Worm (Caenorhabditis elegans) whole organism, late embryonic: ENCODE results near the gene set-30.

Experiments
- C08G9.2 ChIP-seq: sonication (generic microtip); optimal IDR thresholded peaks from 2 replicates; lab custom pipeline; 2016; ENCODE audit warnings: mild to moderate bottlenecking, missing genetic modification characterization, moderate library complexity, missing compliant biosample characterization
- F13H6.1 ChIP-seq: sonication (generic microtip); optimal IDR thresholded peaks from 2 replicates; lab custom pipeline; 2016; ENCODE audit warnings: missing genetic modification characterization, missing compliant biosample characterization
- K02D7.2 ChIP-seq: sonication (generic microtip); optimal IDR thresholded peaks from 2 replicates; lab custom pipeline; 2017; ENCODE audit warnings: mild to moderate bottlenecking, missing genetic modification characterization, missing compliant biosample characterization
- T23F11.4 ChIP-seq: fragments of 200-800 bp; sonication (Bioruptor generic); optimal IDR thresholded peaks from 2 replicates; lab custom pipeline; 2018; ENCODE audit warnings: mild to moderate bottlenecking, missing genetic modification characterization, missing compliant biosample characterization
- Y22D7AL.16 ChIP-seq: sonication (generic microtip); optimal IDR thresholded peaks from 2 replicates; lab custom pipeline; 2016; ENCODE audit warnings: missing genetic modification characterization, missing compliant biosample characterization
- ama-1 ChIP-seq: fragments of 150-350 bp; optimal IDR thresholded peaks from 2 replicates; lab custom pipeline; 2014
- ceh-2 ChIP-seq: sonication (generic microtip); optimal IDR thresholded peaks from 2 replicates; lab custom pipeline; 2016; ENCODE audit warnings: missing genotype, missing genetic modification characterization, missing compliant biosample characterization
- ceh-22 ChIP-seq: sonication (generic microtip); optimal IDR thresholded peaks from 2 replicates; lab custom pipeline; 2017; ENCODE audit warnings: missing biosample characterization, missing genetic modification characterization
- ceh-24 ChIP-seq: sonication (generic microtip); optimal IDR thresholded peaks from 2 replicates; lab custom pipeline; 2016; ENCODE audit warnings: mild to moderate bottlenecking, missing genetic modification characterization, missing compliant biosample characterization
- ceh-34 ChIP-seq: sonication (generic microtip); optimal IDR thresholded peaks from 2 replicates; lab custom pipeline; 2016; ENCODE audit warnings: mild to moderate bottlenecking, missing genetic modification characterization, missing compliant biosample characterization
- ceh-45 ChIP-seq: fragments of 200-800 bp; sonication (Bioruptor generic); IDR thresholded peaks from 2 replicates; pipeline ENCODE4 v1.3.6; 2022; ENCODE audit warnings: missing genetic modification reagents, missing genetic modification characterization, missing compliant biosample characterization
- ceh-9 ChIP-seq: sonication (generic microtip); optimal IDR thresholded peaks from 2 replicates; lab custom pipeline; 2016; ENCODE audit warnings: mild to moderate bottlenecking, missing genetic modification characterization, inconsistent platforms, missing compliant biosample characterization
- che-1 ChIP-seq: sonication (generic microtip); optimal IDR thresholded peaks from 2 replicates; lab custom pipeline; 2016; ENCODE audit warnings: mild to moderate bottlenecking, missing genetic modification characterization, missing compliant biosample characterization
- dve-1 ChIP-seq: sonication (generic microtip); optimal IDR thresholded peaks from 2 replicates; lab custom pipeline; 2017; ENCODE audit warnings: antibody characterized with exemption, mild to moderate bottlenecking, missing genetic modification characterization, missing compliant biosample characterization
- elt-2 ChIP-seq: sonication (generic microtip); optimal IDR thresholded peaks from 2 replicates; lab custom pipeline; 2016; ENCODE audit warnings: missing genetic modification reagents, missing genetic modification characterization, missing compliant biosample characterization
- ets-4 ChIP-seq: sonication (generic microtip); optimal IDR thresholded peaks from 2 replicates; lab custom pipeline; 2016; ENCODE audit warnings: missing genetic modification characterization, missing compliant biosample characterization
- eyg-1 ChIP-seq: sonication (generic microtip); optimal IDR thresholded peaks from 2 replicates; lab custom pipeline; 2016; ENCODE audit warnings: missing genotype, missing genetic modification characterization, missing compliant biosample characterization
- fax-1 ChIP-seq: sonication (generic microtip); optimal IDR thresholded peaks from 2 replicates; lab custom pipeline; 2016; ENCODE audit warnings: missing genotype, missing genetic modification characterization, missing compliant biosample characterization
- fkh-10 ChIP-seq: fragments of 150-350 bp; optimal IDR thresholded peaks from 2 replicates; lab custom pipeline; 2014; ENCODE audit warnings: missing biosample characterization, missing genetic modification reagents, missing genetic modification characterization
- fkh-6 ChIP-seq: sonication (generic microtip); optimal IDR thresholded peaks from 2 replicates; lab custom pipeline; 2016; ENCODE audit warnings: missing genetic modification characterization, missing compliant biosample characterization
- gmeb-2 ChIP-seq: sonication (generic microtip); optimal IDR thresholded peaks from 2 replicates; lab custom pipeline; 2016; ENCODE audit warnings: missing genetic modification characterization, inconsistent platforms, missing compliant biosample characterization
- hlh-15 ChIP-seq: sonication (generic microtip); optimal IDR thresholded peaks from 2 replicates; lab custom pipeline; 2016; ENCODE audit warnings: missing genetic modification characterization, missing compliant biosample characterization
- hlh-6 ChIP-seq: sonication (generic microtip); optimal IDR thresholded peaks from 2 replicates; lab custom pipeline; 2016; ENCODE audit warnings: missing genotype, missing genetic modification characterization, missing compliant biosample characterization
- lim-6 ChIP-seq: sonication (generic microtip); optimal IDR thresholded peaks from 2 replicates; lab custom pipeline; 2016; ENCODE audit warnings: missing genetic modification characterization, missing compliant biosample characterization
- lin-11 ChIP-seq: fragments of 200-800 bp; sonication (Bioruptor generic); optimal IDR thresholded peaks from 2 replicates; lab custom pipeline; 2018; ENCODE audit warnings: mild to moderate bottlenecking, missing genetic modification characterization, missing compliant biosample characterization
- madf-2 ChIP-seq: sonication (generic microtip); optimal IDR thresholded peaks from 2 replicates; lab custom pipeline; 2017; ENCODE audit warnings: missing genetic modification characterization, missing compliant biosample characterization
- nfya-1 ChIP-seq: sonication (generic microtip); optimal IDR thresholded peaks from 2 replicates; lab custom pipeline; 2017; ENCODE audit warnings: missing genetic modification characterization, mild to moderate bottlenecking, missing compliant biosample characterization, antibody characterized with exemption, moderate library complexity
- nhr-11 ChIP-seq: fragments of 150-350 bp; optimal IDR thresholded peaks from 2 replicates; lab custom pipeline; 2014; ENCODE audit warnings: missing biosample characterization, missing genetic modification characterization
- nhr-232 ChIP-seq: sonication (generic microtip); optimal IDR thresholded peaks from 2 replicates; lab custom pipeline; 2016; ENCODE audit warnings: missing genetic modification characterization, missing compliant biosample characterization
- npax-4 ChIP-seq: sonication (generic microtip); optimal IDR thresholded peaks from 2 replicates; lab custom pipeline; 2016; ENCODE audit warnings: missing genetic modification characterization, missing compliant biosample characterization
- odd-2 ChIP-seq: sonication (generic microtip); optimal IDR thresholded peaks from 2 replicates; lab custom pipeline; 2017; ENCODE audit warnings: antibody characterized with exemption, mild to moderate bottlenecking, missing genetic modification characterization, missing compliant biosample characterization
- pag-3 ChIP-seq: sonication (generic microtip); optimal IDR thresholded peaks from 2 replicates; lab custom pipeline; 2016; ENCODE audit warnings: missing compliant biosample characterization, missing genetic modification characterization, borderline replicate concordance
- pha-2 ChIP-seq: sonication (generic microtip); optimal IDR thresholded peaks from 2 replicates; lab custom pipeline; 2017; ENCODE audit warnings: mild to moderate bottlenecking, missing genetic modification characterization, missing compliant biosample characterization
- pha-4 ChIP-seq: fragments of 150-350 bp; optimal IDR thresholded peaks from 2 replicates; lab custom pipeline; 2018; ENCODE audit warnings: missing biosample characterization, missing genetic modification reagents, missing genetic modification characterization
- pqm-1 ChIP-seq: sonication (generic microtip); optimal IDR thresholded peaks from 2 replicates; lab custom pipeline; 2016; ENCODE audit warnings: missing genetic modification characterization, missing compliant biosample characterization
- pros-1 ChIP-seq: fragments of 150-350 bp; optimal IDR thresholded peaks from 2 replicates; lab custom pipeline; 2014; ENCODE audit warnings: missing biosample characterization, missing genetic modification reagents, missing genetic modification characterization
- ref-2 ChIP-seq: sonication (generic microtip); optimal IDR thresholded peaks from 2 replicates; lab custom pipeline; 2016; ENCODE audit warnings: missing genetic modification characterization, missing compliant biosample characterization
- sox-4 ChIP-seq: sonication (generic microtip); optimal IDR thresholded peaks from 2 replicates; lab custom pipeline; 2017; ENCODE audit warnings: mild to moderate bottlenecking, missing genetic modification characterization, inconsistent platforms, missing compliant biosample characterization
- syd-9 ChIP-seq: sonication (generic microtip); optimal IDR thresholded peaks from 2 replicates; lab custom pipeline; 2016; ENCODE audit warnings: mild to moderate bottlenecking, missing genetic modification characterization, moderate library complexity, missing compliant biosample characterization
- tbx-2 ChIP-seq: sonication (generic microtip); optimal IDR thresholded peaks from 2 replicates; lab custom pipeline; 2016; ENCODE audit warnings: missing genetic modification characterization, missing compliant biosample characterization
- ttx-3 ChIP-seq: sonication (generic microtip); optimal IDR thresholded peaks from 2 replicates; lab custom pipeline; 2016; ENCODE audit warnings: missing genetic modification reagents, missing genetic modification characterization, missing compliant biosample characterization
- unc-3 ChIP-seq, 2 experiments: fragments of 200-800 bp in 1 of 2; sonication (Bioruptor generic) in 1 of 2; sonication (generic microtip) in 1 of 2; conservative IDR thresholded peaks in 1 of 2; optimal IDR thresholded peaks in 1 of 2; 2 replicates each; pipeline versions ENCODE4 v1.3.6 to Lab custom; 2016 to 2022; ENCODE audit warnings: missing compliant biosample characterization in 2 of 2, missing genetic modification characterization in 2 of 2, missing genetic modification reagents in 1 of 2
- unc-42 ChIP-seq: sonication (generic microtip); optimal IDR thresholded peaks from 2 replicates; lab custom pipeline; 2016; ENCODE audit warnings: missing genotype, missing genetic modification characterization, missing compliant biosample characterization
- unc-55 ChIP-seq: sonication (generic microtip); optimal IDR thresholded peaks from 2 replicates; lab custom pipeline; 2017; ENCODE audit warnings: missing biosample characterization, missing genetic modification reagents, missing genetic modification characterization
- unc-86 ChIP-seq: sonication (generic microtip); optimal IDR thresholded peaks from 2 replicates; lab custom pipeline; 2016; ENCODE audit warnings: missing genetic modification characterization, missing compliant biosample characterization
- ztf-16 ChIP-seq: sonication (generic microtip); optimal IDR thresholded peaks from 2 replicates; lab custom pipeline; 2017; ENCODE audit warnings: missing genetic modification characterization, missing compliant biosample characterization

Gene set-30

DNA sequence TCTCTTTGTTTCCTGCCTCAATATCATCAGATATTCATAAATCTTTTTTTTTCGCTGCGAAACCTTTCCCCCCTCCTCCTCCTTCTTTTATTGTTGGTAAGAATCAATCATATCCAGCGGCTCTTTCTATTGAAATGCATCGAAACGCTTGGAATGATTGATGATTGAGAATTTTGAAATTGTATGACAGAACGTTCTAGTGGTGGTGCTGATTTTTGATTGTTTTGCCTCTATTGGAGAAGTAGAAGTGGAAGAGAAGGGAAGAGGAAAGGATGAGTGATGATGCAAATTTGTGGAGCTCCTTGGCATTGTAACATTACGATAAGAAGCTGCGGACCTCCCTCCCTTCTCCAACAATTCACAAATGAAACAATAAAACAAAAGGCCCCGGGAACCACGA lies 33.5 kb upstream of the set-30 start:
- TF ChIP-seq unc-55 (GFP tag; lab: Kevin White, UChicago) (peak; percentile 73), ceh-24 (tag; lab: Kevin White, UChicago) (no peak)

DNA sequence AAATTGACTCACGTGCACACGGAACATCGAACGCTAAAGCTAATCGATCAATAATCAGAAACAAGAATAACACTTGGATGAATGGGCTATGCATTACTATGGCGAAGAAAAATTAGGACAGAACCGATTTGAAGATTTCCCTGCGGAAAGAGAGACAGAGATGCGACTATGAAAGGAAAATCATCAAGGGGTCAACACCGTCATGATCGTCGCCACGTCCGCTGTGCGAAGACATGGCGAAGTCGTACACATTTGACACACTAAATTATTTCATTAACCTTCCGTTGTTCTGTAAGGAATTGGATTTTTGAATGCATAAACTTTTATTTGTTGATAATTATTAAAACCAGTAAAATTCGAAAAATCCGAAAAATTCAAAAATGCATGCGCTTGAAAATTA lies 29.8 kb upstream of the set-30 start, which contains the start of gene M03F4.6:
Gene M03F4.6 (minus strand): TSS at position 101 of the 400 bp plus-strand sequence.
- peak; percentile 68 for TF ChIP-seq ama-1 (lab: Kevin White, UChicago)
- TF ChIP-seq F13H6.1: no peak
- no peak for TF ChIP-seq K02D7.2 (tag; lab: Kevin White, UChicago)
- no peak for TF ChIP-seq C08G9.2 (tag; lab: Kevin White, UChicago)
- TF ChIP-seq fkh-6 (tag; lab: Kevin White, UChicago): no peak

DNA sequence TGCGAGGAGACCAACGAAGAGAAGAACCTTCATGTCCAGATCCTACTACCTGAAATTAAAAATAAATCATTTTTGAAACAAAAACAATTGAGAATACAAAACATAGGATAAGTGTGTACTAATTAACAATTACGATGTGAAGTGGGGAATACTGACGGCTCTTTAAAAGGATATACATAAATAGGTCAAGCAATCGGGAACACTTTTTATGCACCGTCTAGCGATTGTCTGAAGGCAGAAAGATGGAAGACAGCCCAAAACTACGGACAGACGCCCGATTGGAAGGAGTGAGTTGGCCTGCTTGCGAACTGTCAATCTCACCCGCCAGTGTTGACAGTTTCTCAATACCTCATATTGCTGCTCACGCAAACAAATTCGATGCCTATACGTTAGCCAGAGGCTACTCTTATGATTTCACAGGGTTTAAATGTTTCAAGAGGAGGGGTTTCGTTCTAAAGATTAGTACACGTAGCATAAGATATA lies 28.2 kb upstream of the set-30 start, which contains the start of gene calu-1:
Gene calu-1 (minus strand): TSS at position 51 of the 483 bp plus-strand sequence.
- TF ChIP-seq unc-55 (GFP tag; lab: Kevin White, UChicago): no peak
- TF ChIP-seq pros-1 (tag; lab: Kevin White, UChicago): no peak

DNA sequence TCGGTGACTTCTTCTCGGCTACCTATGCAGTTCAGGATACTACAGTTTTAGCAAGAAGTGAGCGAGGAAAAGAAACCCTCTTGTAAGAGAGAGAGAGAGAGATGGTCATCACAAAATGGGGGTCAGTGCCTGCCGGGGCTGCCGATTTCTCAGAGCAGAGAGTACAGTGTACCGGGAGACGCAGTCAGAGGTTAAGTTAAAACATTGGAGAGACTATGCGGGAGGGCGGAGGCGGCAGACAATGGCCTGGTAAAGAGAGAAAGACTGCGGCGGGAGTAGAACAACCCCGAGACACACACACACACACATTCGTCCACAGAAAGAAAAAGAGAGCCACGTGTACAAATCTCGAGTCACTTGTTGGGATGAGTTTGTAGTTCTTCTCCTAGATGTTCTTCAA lies 27.6 kb upstream of the set-30 start:
- TF ChIP-seq ztf-16 (tag; lab: Kevin White, UChicago) (no peak), pha-4 (tag; lab: Kevin White, UChicago) (no peak), eyg-1 (tag; lab: Kevin White, UChicago) (no peak), pag-3 (tag; lab: Kevin White, UChicago) (no peak), hlh-15 (no peak), pqm-1 (tag; lab: Kevin White, UChicago) (no peak), ceh-45 (GFP tag; lab: Robert Waterston, UW) (no peak), tbx-2 (tag; lab: Kevin White, UChicago) (peak; percentile 69), gmeb-2 (tag; lab: Kevin White, UChicago) (no peak), ets-4 (tag; lab: Kevin White, UChicago) (no peak), lim-6 (tag; lab: Kevin White, UChicago) (no peak), ref-2 (tag; lab: Kevin White, UChicago) (peak; percentile 47), unc-3 (GFP tag; conservative IDR thresholded peaks at IDR 0.05; lab: Robert Waterston, UW) (no peak), unc-3 (tag; optimal IDR thresholded peaks at IDR 0.05; lab: Kevin White, UChicago) (no peak), unc-86 (no peak), nhr-11 (tag; lab: Kevin White, UChicago) (no peak), F13H6.1 (no peak), elt-2 (tag; lab: Kevin White, UChicago) (no peak), T23F11.4 (GFP tag; lab: Kevin White, UChicago) (no peak), npax-4 (tag; lab: Kevin White, UChicago) (no peak), nfya-1 (tag; lab: Kevin White, UChicago) (no peak), ceh-9 (tag; lab: Kevin White, UChicago) (no peak), syd-9 (tag; lab: Kevin White, UChicago) (no peak), ceh-22 (tag; lab: Kevin White, UChicago) (no peak), Y22D7AL.16 (tag; lab: Kevin White, UChicago) (no peak), pros-1 (tag; lab: Kevin White, UChicago) (no peak), ttx-3 (no peak), nhr-232 (no peak), odd-2 (tag; lab: Kevin White, UChicago) (no peak), madf-2 (tag; lab: Kevin White, UChicago) (no peak), sox-4 (tag; lab: Kevin White, UChicago) (no peak), dve-1 (tag; lab: Kevin White, UChicago) (no peak), K02D7.2 (tag; lab: Kevin White, UChicago) (no peak), C08G9.2 (tag; lab: Kevin White, UChicago) (no peak), lin-11 (no peak), ama-1 (lab: Kevin White, UChicago) (no peak), ceh-2 (peak; percentile 37), fax-1 (tag; lab: Kevin White, UChicago) (no peak), unc-42 (tag; lab: Kevin White, UChicago) (no peak), fkh-10 (GFP tag; lab: Kevin White, UChicago) (no peak), hlh-6 (tag; lab: Kevin White, UChicago) (no peak), pha-2 (tag; lab: Kevin White, UChicago) (no peak), ceh-34 (tag; lab: Kevin White, UChicago) (no peak), che-1 (no peak)
